Worm (Caenorhabditis elegans) whole organism, L4/young adult: ENCODE results near the gene K06A4.7.

ENCODE experiments used
- W03F9.2 ChIP-seq: fragments of 150-350 bp; optimal IDR thresholded peaks from 2 replicates; lab custom pipeline; 2014; ENCODE audit warnings: missing biosample characterization, missing genetic modification characterization
- dao-5 ChIP-seq: sonication (generic microtip); optimal IDR thresholded peaks from 2 replicates; lab custom pipeline; 2016; ENCODE audit warnings: missing genotype, missing genetic modification characterization, moderate library complexity, missing compliant biosample characterization
- him-1 ChIP-seq: sonication (generic microtip); optimal IDR thresholded peaks from 2 replicates; lab custom pipeline; 2016; ENCODE audit warnings: missing genotype, missing genetic modification reagents, missing genetic modification characterization, missing compliant biosample characterization

- no peak for TF ChIP-seq W03F9.2 (tag; lab: Kevin White, UChicago)
- no peak for TF ChIP-seq dao-5 (tag; lab: Kevin White, UChicago)
- TF ChIP-seq him-1 (tag; lab: Kevin White, UChicago) = no peak
These were observed 51.3 kb downstream of the K06A4.7 start for ce11 chrV:9440003-9440319.
